Fruit fly (Drosophila melanogaster) whole organism, embryonic: ENCODE measurements around the gene Etl1.

ENCODE experiments used
- CG10267 ChIP-seq: fragments of 200-800 bp; sonication (Bioruptor generic); optimal IDR thresholded peaks from 2 replicates; lab custom pipeline; 2018; ENCODE audit warnings: missing biosample characterization, mild to moderate bottlenecking, missing genetic modification characterization, moderate library complexity
- CG13287 ChIP-seq: fragments of 200-800 bp; sonication (Bioruptor generic); IDR thresholded peaks from 2 replicates; pipeline ENCODE4 v1.3.6; 2022; ENCODE audit warnings: missing biosample characterization, missing genetic modification characterization; ENCODE audit not compliant: partially characterized antibody
- CG15514 ChIP-seq: fragments of 200-800 bp; sonication (Bioruptor generic); optimal IDR thresholded peaks from 3 replicates; lab custom pipeline; 2017; ENCODE audit warnings: missing biosample characterization, missing genetic modification characterization, mild to moderate bottlenecking, moderate library complexity, missing genetic modification reagents
- CG15696 ChIP-seq: fragments of 200-800 bp; sonication (Bioruptor generic); optimal IDR thresholded peaks from 2 replicates; lab custom pipeline; 2019; ENCODE audit warnings: missing biosample characterization, mild to moderate bottlenecking, missing genetic modification characterization, moderate library complexity
- CG16779 ChIP-seq: fragments of 200-800 bp; sonication (Bioruptor generic); IDR thresholded peaks from 2 replicates; pipeline ENCODE4 v1.3.6; 2022; ENCODE audit warnings: missing biosample characterization, missing genetic modification characterization
- CG18011 ChIP-seq: fragments of 200-800 bp; sonication (Bioruptor generic); optimal IDR thresholded peaks from 2 replicates; lab custom pipeline; 2017; ENCODE audit warnings: missing biosample characterization, missing genetic modification characterization, mild to moderate bottlenecking, moderate library complexity, missing genotype
- CG2120 ChIP-seq: fragments of 200-800 bp; sonication (Bioruptor generic); optimal IDR thresholded peaks from 3 replicates; lab custom pipeline; 2016; ENCODE audit warnings: missing biosample characterization, missing genetic modification characterization
- CG2889 ChIP-seq: fragments of 200-800 bp; sonication (Bioruptor generic); IDR thresholded peaks from 3 replicates; pipeline ENCODE4 v1.3.6; 2022; ENCODE audit warnings: missing biosample characterization, missing genetic modification characterization
- CG30403 ChIP-seq: fragments of 200-800 bp; sonication (Bioruptor generic); optimal IDR thresholded peaks from 3 replicates; lab custom pipeline; 2016; ENCODE audit warnings: missing biosample characterization, missing genetic modification characterization
- CG33557 ChIP-seq: fragments of 200-800 bp; sonication (Bioruptor generic); optimal IDR thresholded peaks from 2 replicates; lab custom pipeline; 2019; ENCODE audit warnings: missing biosample characterization, mild to moderate bottlenecking, missing genetic modification characterization, moderate library complexity
- CG3847 ChIP-seq: fragments of 200-800 bp; sonication (Bioruptor generic); IDR thresholded peaks from 2 replicates; pipeline ENCODE4 v1.3.6; 2022; ENCODE audit warnings: missing biosample characterization, missing genetic modification characterization
- CG4617 ChIP-seq: fragments of 200-800 bp; sonication (Bioruptor generic); optimal IDR thresholded peaks from 3 replicates; lab custom pipeline; 2016; ENCODE audit warnings: missing biosample characterization, missing genetic modification characterization, borderline replicate concordance
- CG6854 ChIP-seq: fragments of 200-800 bp; sonication (Bioruptor generic); optimal IDR thresholded peaks from 3 replicates; lab custom pipeline; 2017; ENCODE audit warnings: missing biosample characterization, mild to moderate bottlenecking, missing genetic modification characterization
- CG9932 ChIP-seq: fragments of 200-800 bp; sonication (Bioruptor generic); IDR thresholded peaks from 2 replicates; pipeline ENCODE4 v1.3.6; 2022; ENCODE audit warnings: missing biosample characterization, missing genetic modification characterization
- CHES-1-like ChIP-seq: fragments of 200-800 bp; sonication (Bioruptor generic); optimal IDR thresholded peaks from 2 replicates; lab custom pipeline; 2016; ENCODE audit warnings: missing biosample characterization, missing genetic modification characterization
- Dek ChIP-seq: fragments of 200-800 bp; sonication (Bioruptor generic); optimal IDR thresholded peaks from 3 replicates; lab custom pipeline; 2019; ENCODE audit warnings: missing biosample characterization, mild to moderate bottlenecking, missing genetic modification characterization, moderate library complexity
- Drgx ChIP-seq: fragments of 200-800 bp; sonication (Bioruptor generic); IDR thresholded peaks from 2 replicates; pipeline ENCODE4 v1.3.6; 2022; ENCODE audit warnings: missing biosample characterization, missing genetic modification characterization
- Fer2 ChIP-seq: fragments of 200-800 bp; sonication (Bioruptor generic); optimal IDR thresholded peaks from 2 replicates; lab custom pipeline; 2018; ENCODE audit warnings: missing biosample characterization, mild to moderate bottlenecking, missing genetic modification characterization, moderate library complexity
- HLH4C ChIP-seq: fragments of 200-800 bp; sonication (Bioruptor generic); IDR thresholded peaks from 3 replicates; pipeline ENCODE4 v1.3.6; 2022; ENCODE audit warnings: missing biosample characterization, missing genetic modification characterization; ENCODE audit not compliant: partially characterized antibody
- Hmr ChIP-seq: fragments of 200-800 bp; sonication (Bioruptor generic); optimal IDR thresholded peaks from 3 replicates; lab custom pipeline; 2017; ENCODE audit warnings: mild to moderate bottlenecking, missing biosample characterization, missing genetic modification reagents, missing genetic modification characterization
- Opbp ChIP-seq: fragments of 200-800 bp; sonication (Bioruptor generic); IDR thresholded peaks from 3 replicates; pipeline ENCODE4 v1.3.6; 2022; ENCODE audit warnings: missing biosample characterization, missing genetic modification characterization; ENCODE audit not compliant: partially characterized antibody
- PHDP ChIP-seq: fragments of 200-800 bp; sonication (Bioruptor generic); optimal IDR thresholded peaks from 3 replicates; lab custom pipeline; 2018; ENCODE audit warnings: missing biosample characterization, mild to moderate bottlenecking, missing genetic modification characterization, moderate library complexity
- Rfx ChIP-seq: fragments of 200-800 bp; sonication (Bioruptor generic); IDR thresholded peaks from 2 replicates; pipeline ENCODE4 v1.3.6; 2022; ENCODE audit warnings: missing biosample characterization, missing genetic modification characterization
- Usf ChIP-seq: fragments of 200-800 bp; sonication (Bioruptor generic); optimal IDR thresholded peaks from 2 replicates; lab custom pipeline; 2017; ENCODE audit warnings: missing genotype, missing biosample characterization, missing genetic modification characterization
- az2 ChIP-seq: fragments of 200-800 bp; sonication (Bioruptor generic); optimal IDR thresholded peaks from 3 replicates; lab custom pipeline; 2016; ENCODE audit warnings: missing biosample characterization, missing genetic modification characterization
- bcd ChIP-seq: fragments of 200-800 bp; sonication (Bioruptor generic); optimal IDR thresholded peaks from 2 replicates; lab custom pipeline; 2017; ENCODE audit warnings: missing biosample characterization, mild to moderate bottlenecking, missing genetic modification characterization
- dmrt11E ChIP-seq: fragments of 200-800 bp; sonication (Bioruptor generic); optimal IDR thresholded peaks from 3 replicates; lab custom pipeline; 2018; ENCODE audit warnings: missing biosample characterization, mild to moderate bottlenecking, missing genetic modification characterization, moderate library complexity
- eve ChIP-seq, 2 experiments: fragments of >200 bp; optimal IDR thresholded peaks; 2 replicates each; lab custom pipeline; 2017; ENCODE audit warnings: missing biosample characterization in 2 of 2, missing genetic modification characterization in 2 of 2
- fd96Cb ChIP-seq: fragments of 200-800 bp; sonication (Bioruptor generic); optimal IDR thresholded peaks from 2 replicates; lab custom pipeline; 2018; ENCODE audit warnings: missing biosample characterization, mild to moderate bottlenecking, missing genetic modification characterization, moderate library complexity
- gfzf ChIP-seq: fragments of 200-800 bp; sonication (Bioruptor generic); optimal IDR thresholded peaks from 2 replicates; lab custom pipeline; 2016; ENCODE audit warnings: missing biosample characterization, mild to moderate bottlenecking, missing genetic modification characterization, moderate library complexity
- pan ChIP-seq, 4 experiments: fragments of >200 bp in 3 of 4; fragments of 200-800 bp in 1 of 4; sonication (Bioruptor generic) in 1 of 4; optimal IDR thresholded peaks in 3 of 4; IDR thresholded peaks in 1 of 4; 2 replicates each; pipeline versions ENCODE4 v1.3.6 to Lab custom; 2017 to 2022; ENCODE audit warnings: missing biosample characterization in 2 of 4, missing genetic modification characterization in 2 of 4, mixed read lengths in 1 of 4
- pho ChIP-seq: fragments of 200-800 bp; sonication (Bioruptor generic); optimal IDR thresholded peaks from 2 replicates; lab custom pipeline; 2016; ENCODE audit warnings: missing biosample characterization, missing genetic modification characterization
- row ChIP-seq: fragments of 200-800 bp; sonication (Bioruptor generic); IDR thresholded peaks from 3 replicates; pipeline ENCODE4 v1.3.6; 2022; ENCODE audit warnings: missing biosample characterization, missing genetic modification characterization
- ssp ChIP-seq: fragments of 200-800 bp; sonication (Bioruptor generic); IDR thresholded peaks from 2 replicates; pipeline ENCODE4 v1.3.6; 2022; ENCODE audit warnings: missing biosample characterization, missing genetic modification characterization
- tgo ChIP-seq: fragments of 200-800 bp; sonication (Bioruptor generic); IDR thresholded peaks from 3 replicates; pipeline ENCODE4 v1.3.6; 2022; ENCODE audit warnings: missing biosample characterization, missing genetic modification characterization
- toy ChIP-seq: fragments of 200-800 bp; sonication (Bioruptor generic); IDR thresholded peaks from 2 replicates; pipeline ENCODE4 v1.3.6; 2022; ENCODE audit warnings: missing biosample characterization, missing genetic modification characterization
- trem ChIP-seq: fragments of 200-800 bp; optimal IDR thresholded peaks from 3 replicates; lab custom pipeline; 2019; ENCODE audit warnings: missing biosample characterization, mild to moderate bottlenecking, missing genetic modification characterization, moderate library complexity
- trh ChIP-seq: fragments of 200-800 bp; sonication (Bioruptor generic); optimal IDR thresholded peaks from 2 replicates; lab custom pipeline; 2016; ENCODE audit warnings: missing biosample characterization, missing genetic modification characterization
- wek ChIP-seq: fragments of 200-800 bp; sonication (Bioruptor generic); optimal IDR thresholded peaks from 3 replicates; lab custom pipeline; 2018; ENCODE audit warnings: missing biosample characterization, mild to moderate bottlenecking, missing genetic modification characterization, moderate library complexity
- yki ChIP-seq: fragments of >200 bp; optimal IDR thresholded peaks from 3 replicates; lab custom pipeline; 2018

The Etl1 gene

DNA sequence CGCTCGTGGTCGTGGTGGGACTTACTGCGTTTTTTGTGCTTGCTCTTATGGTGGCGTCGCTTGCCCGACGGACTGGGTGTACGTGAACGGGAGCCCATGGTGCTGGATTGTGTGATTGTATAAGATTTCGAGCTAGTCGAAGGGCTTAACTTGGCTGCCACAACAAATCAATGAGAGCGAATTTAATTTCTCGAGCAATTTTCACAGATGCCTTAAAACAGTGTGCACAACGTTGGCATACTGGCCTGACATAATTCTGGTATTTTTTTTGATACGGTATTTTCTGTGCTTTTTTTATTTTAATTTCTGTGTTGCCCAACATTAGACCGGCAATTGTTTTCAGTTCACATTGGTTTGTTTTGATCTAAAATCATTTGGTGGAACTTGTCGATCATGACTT is 25.5 kb upstream of the Etl1 start, which contains the start of gene Arglu1 (continued):
- TF ChIP-seq tgo (GFP tag; lab: Robert Waterston, UW) (peak; percentile 28; the same call in 1 of the 3 replicates), Usf (GFP tag; lab: Kevin White, UChicago) (no peak), CG13287 (GFP tag; lab: Robert Waterston, UW) (peak; percentile 36; the same call in 1 of the 2 replicates), Fer2 (tag; lab: Kevin White, UChicago) (no peak), trh (no peak), CG4617 (peak; percentile 87), gfzf (GFP tag; lab: Kevin White, UChicago) (peak; percentile 67), CG18011 (GFP tag; lab: Kevin White, UChicago) (peak; percentile 14), pho (GFP tag; lab: Kevin White, UChicago) (peak; percentile 15), Drgx (GFP tag; lab: Robert Waterston, UW) (0 out of 2 replicates have a peak, but pooled peaks have one; percentile 14), CG33557 (GFP tag; lab: Kevin White, UChicago) (no peak), toy (no peak), wek (GFP tag; lab: Kevin White, UChicago) (no peak), Rfx (peak; percentile 61), bcd (GFP tag; lab: Kevin White, UChicago) (no peak), ssp (0 out of 2 replicates have a peak, but pooled peaks have one; percentile 18), trem (tag; lab: Kevin White, UChicago) (peak; percentile 8), PHDP (tag; lab: Kevin White, UChicago) (no peak), eve (GFP tag; optimal IDR thresholded peaks at IDR 0.05; lab: Kevin White, UChicago) (no peak), Dek (tag; lab: Kevin White, UChicago) (no peak), row (0 out of 3 replicates have a peak, but pooled peaks have one; percentile 25), CG10267 (tag; lab: Kevin White, UChicago) (peak; percentile 86), CG15696 (tag; lab: Kevin White, UChicago) (no peak), yki (lab: Kevin White, UChicago) (no peak), HLH4C (GFP tag; lab: Robert Waterston, UW) (no peak), Hmr (GFP tag; lab: Kevin White, UChicago) (no peak), CG2120 (GFP tag; lab: Kevin White, UChicago) (peak; percentile 46), CG9932 (GFP tag; lab: Robert Waterston, UW) (peak; percentile 69), pan (optimal IDR thresholded peaks at IDR 0.05; lab: Kevin White, UChicago) (no peak), pan (GFP tag; optimal IDR thresholded peaks at IDR 0.05 in 1 of 2, IDR thresholded peaks at IDR 0.05 in 1 of 2) (peak in 1 of 2 experiments; percentile 41), CG3847 (GFP tag; lab: Robert Waterston, UW) (0 out of 2 replicates have a peak, but pooled peaks have one; percentile 32), CG15514 (peak; percentile 78), az2 (no peak), CG6854 (GFP tag; lab: Kevin White, UChicago) (no peak)

DNA sequence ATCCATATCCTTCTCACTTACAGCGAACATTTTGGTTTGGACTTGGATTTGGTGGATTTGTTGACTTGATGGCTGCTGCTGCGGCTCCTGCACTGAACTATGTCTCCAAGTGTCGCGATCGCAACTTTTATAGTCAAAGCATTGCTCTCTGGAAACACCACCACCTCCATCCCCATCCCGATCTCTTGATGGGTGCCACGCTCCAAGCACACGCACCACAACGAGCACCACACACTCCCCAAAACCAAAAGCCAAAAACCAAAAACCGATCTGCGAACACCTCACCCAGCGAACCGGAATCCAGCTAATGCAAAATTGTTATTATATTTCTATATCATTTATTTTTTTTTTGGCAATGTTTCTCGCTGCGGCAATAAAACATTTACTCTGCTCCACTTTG is 20.7 kb upstream of the Etl1 start, which contains the start of gene Cpr30F:
Cpr30F (minus strand) TSS at position 101 of the 400 bp plus-strand sequence.
- TF ChIP-seq CHES-1-like (GFP tag; lab: Kevin White, UChicago) (no peak), CG30403 (GFP tag; lab: Kevin White, UChicago) (no peak), dmrt11E (no peak), Opbp (GFP tag; lab: Robert Waterston, UW) (no peak), CG16779 (no peak), CG2889 (GFP tag; lab: Robert Waterston, UW) (no peak), wek (GFP tag; lab: Kevin White, UChicago) (no peak), fd96Cb (tag; lab: Kevin White, UChicago) (no peak)
